Worm (Caenorhabditis elegans) whole organism, late embryonic: ENCODE results near the gene Y110A2AL.1.
"Not testable (repeated sequence)": the region's sequence is repeated elsewhere in the genome, so short reads cannot be mapped to it uniquely, and the experiment has no call there.

Source experiments
- C08G9.2 ChIP-seq: sonication (generic microtip); optimal IDR thresholded peaks from 2 replicates; lab custom pipeline; 2016; ENCODE audit warnings: mild to moderate bottlenecking, missing genetic modification characterization, moderate library complexity, missing compliant biosample characterization
- Y22D7AL.16 ChIP-seq: sonication (generic microtip); optimal IDR thresholded peaks from 2 replicates; lab custom pipeline; 2016; ENCODE audit warnings: missing genetic modification characterization, missing compliant biosample characterization
- ama-1 ChIP-seq: fragments of 150-350 bp; optimal IDR thresholded peaks from 2 replicates; lab custom pipeline; 2014
- ceh-19 ChIP-seq: fragments of 200-800 bp; sonication (Bioruptor generic); optimal IDR thresholded peaks from 2 replicates; lab custom pipeline; 2018; ENCODE audit warnings: mild to moderate bottlenecking, missing genetic modification characterization, missing compliant biosample characterization
- ceh-22 ChIP-seq: sonication (generic microtip); optimal IDR thresholded peaks from 2 replicates; lab custom pipeline; 2017; ENCODE audit warnings: missing biosample characterization, missing genetic modification characterization
- ceh-30 ChIP-seq: fragments of 150-350 bp; optimal IDR thresholded peaks from 2 replicates; lab custom pipeline; 2014; ENCODE audit warnings: missing biosample characterization, missing genetic modification characterization
- ceh-31 ChIP-seq: sonication (generic microtip); optimal IDR thresholded peaks from 2 replicates; lab custom pipeline; 2016; ENCODE audit warnings: missing genetic modification characterization, missing compliant biosample characterization
- ceh-34 ChIP-seq: sonication (generic microtip); optimal IDR thresholded peaks from 2 replicates; lab custom pipeline; 2016; ENCODE audit warnings: mild to moderate bottlenecking, missing genetic modification characterization, missing compliant biosample characterization
- ceh-6 ChIP-seq: fragments of 200-800 bp; sonication (Bioruptor generic); optimal IDR thresholded peaks from 2 replicates; lab custom pipeline; 2018; ENCODE audit warnings: mild to moderate bottlenecking, missing genetic modification characterization, missing compliant biosample characterization
- ceh-9 ChIP-seq: sonication (generic microtip); optimal IDR thresholded peaks from 2 replicates; lab custom pipeline; 2016; ENCODE audit warnings: mild to moderate bottlenecking, missing genetic modification characterization, inconsistent platforms, missing compliant biosample characterization
- che-1 ChIP-seq: sonication (generic microtip); optimal IDR thresholded peaks from 2 replicates; lab custom pipeline; 2016; ENCODE audit warnings: mild to moderate bottlenecking, missing genetic modification characterization, missing compliant biosample characterization
- dmd-4 ChIP-seq: sonication (generic microtip); optimal IDR thresholded peaks from 2 replicates; lab custom pipeline; 2016; ENCODE audit warnings: borderline replicate concordance, missing genetic modification characterization, missing compliant biosample characterization
- dve-1 ChIP-seq: sonication (generic microtip); optimal IDR thresholded peaks from 2 replicates; lab custom pipeline; 2017; ENCODE audit warnings: antibody characterized with exemption, mild to moderate bottlenecking, missing genetic modification characterization, missing compliant biosample characterization
- elt-2 ChIP-seq: sonication (generic microtip); optimal IDR thresholded peaks from 2 replicates; lab custom pipeline; 2016; ENCODE audit warnings: missing genetic modification reagents, missing genetic modification characterization, missing compliant biosample characterization
- elt-4 ChIP-seq: sonication (generic microtip); optimal IDR thresholded peaks from 2 replicates; lab custom pipeline; 2016; ENCODE audit warnings: missing genetic modification characterization, missing compliant biosample characterization
- ets-4 ChIP-seq: sonication (generic microtip); optimal IDR thresholded peaks from 2 replicates; lab custom pipeline; 2016; ENCODE audit warnings: missing genetic modification characterization, missing compliant biosample characterization
- hlh-13 ChIP-seq: fragments of 200-800 bp; sonication (Bioruptor generic); optimal IDR thresholded peaks from 2 replicates; lab custom pipeline; 2018; ENCODE audit warnings: mild to moderate bottlenecking, missing genetic modification characterization, missing compliant biosample characterization
- hlh-15 ChIP-seq: sonication (generic microtip); optimal IDR thresholded peaks from 2 replicates; lab custom pipeline; 2016; ENCODE audit warnings: missing genetic modification characterization, missing compliant biosample characterization
- hlh-30 ChIP-seq: sonication (generic microtip); optimal IDR thresholded peaks from 2 replicates; lab custom pipeline; 2017; ENCODE audit warnings: antibody characterized with exemption, missing genetic modification characterization, missing compliant biosample characterization; ENCODE audit not compliant: insufficient read depth
- hlh-8 ChIP-seq: sonication (generic microtip); optimal IDR thresholded peaks from 2 replicates; lab custom pipeline; 2016; ENCODE audit warnings: missing genotype, missing genetic modification characterization, missing compliant biosample characterization
- lin-11 ChIP-seq: fragments of 200-800 bp; sonication (Bioruptor generic); optimal IDR thresholded peaks from 2 replicates; lab custom pipeline; 2018; ENCODE audit warnings: mild to moderate bottlenecking, missing genetic modification characterization, missing compliant biosample characterization
- nfya-1 ChIP-seq: sonication (generic microtip); optimal IDR thresholded peaks from 2 replicates; lab custom pipeline; 2017; ENCODE audit warnings: missing genetic modification characterization, mild to moderate bottlenecking, missing compliant biosample characterization, antibody characterized with exemption, moderate library complexity
- npax-4 ChIP-seq: sonication (generic microtip); optimal IDR thresholded peaks from 2 replicates; lab custom pipeline; 2016; ENCODE audit warnings: missing genetic modification characterization, missing compliant biosample characterization
- odd-2 ChIP-seq: sonication (generic microtip); optimal IDR thresholded peaks from 2 replicates; lab custom pipeline; 2017; ENCODE audit warnings: antibody characterized with exemption, mild to moderate bottlenecking, missing genetic modification characterization, missing compliant biosample characterization
- pax-1 ChIP-seq: fragments of 150-350 bp; optimal IDR thresholded peaks from 2 replicates; lab custom pipeline; 2014; ENCODE audit warnings: missing biosample characterization, missing genetic modification characterization
- pha-2 ChIP-seq: sonication (generic microtip); optimal IDR thresholded peaks from 2 replicates; lab custom pipeline; 2017; ENCODE audit warnings: mild to moderate bottlenecking, missing genetic modification characterization, missing compliant biosample characterization
- rnt-1 ChIP-seq: sonication (generic microtip); optimal IDR thresholded peaks from 2 replicates; lab custom pipeline; 2016; ENCODE audit warnings: missing genetic modification characterization, missing compliant biosample characterization
- sdc-2 ChIP-seq: sonication (generic microtip); optimal IDR thresholded peaks from 2 replicates; lab custom pipeline; 2016; ENCODE audit warnings: missing genotype, missing genetic modification characterization, missing compliant biosample characterization
- ttx-3 ChIP-seq: sonication (generic microtip); optimal IDR thresholded peaks from 2 replicates; lab custom pipeline; 2016; ENCODE audit warnings: missing genetic modification reagents, missing genetic modification characterization, missing compliant biosample characterization
- unc-3 ChIP-seq, 2 experiments: fragments of 200-800 bp in 1 of 2; sonication (Bioruptor generic) in 1 of 2; sonication (generic microtip) in 1 of 2; conservative IDR thresholded peaks in 1 of 2; optimal IDR thresholded peaks in 1 of 2; 2 replicates each; pipeline versions ENCODE4 v1.3.6 to Lab custom; 2016 to 2022; ENCODE audit warnings: missing compliant biosample characterization in 2 of 2, missing genetic modification characterization in 2 of 2, missing genetic modification reagents in 1 of 2
- unc-42 ChIP-seq: sonication (generic microtip); optimal IDR thresholded peaks from 2 replicates; lab custom pipeline; 2016; ENCODE audit warnings: missing genotype, missing genetic modification characterization, missing compliant biosample characterization
- unc-55 ChIP-seq: sonication (generic microtip); optimal IDR thresholded peaks from 2 replicates; lab custom pipeline; 2017; ENCODE audit warnings: missing biosample characterization, missing genetic modification reagents, missing genetic modification characterization
- zip-5 ChIP-seq: sonication (generic microtip); optimal IDR thresholded peaks from 2 replicates; lab custom pipeline; 2016; ENCODE audit warnings: missing genetic modification characterization, missing compliant biosample characterization

Y110A2AL.1 gene

ce11 chrII:2832098-2832497 lies 42.8 kb upstream of the Y110A2AL.1 start:
- TF ChIP-seq C08G9.2 (tag; lab: Kevin White, UChicago) (no peak), ceh-9 (tag; lab: Kevin White, UChicago) (no peak), unc-55 (GFP tag; lab: Kevin White, UChicago) (peak; percentile 14), lin-11 (no peak)

- TF ChIP-seq pax-1 (tag; lab: Kevin White, UChicago) (no peak), C08G9.2 (tag; lab: Kevin White, UChicago) (no peak), nfya-1 (tag; lab: Kevin White, UChicago) (no peak), ets-4 (tag; lab: Kevin White, UChicago) (no peak), ceh-30 (tag; lab: Kevin White, UChicago) (peak; percentile 26), hlh-8 (tag; lab: Kevin White, UChicago) (no peak), hlh-30 (tag; lab: Kevin White, UChicago) (peak; percentile 57)
Observed at ce11 chrII:2832539-2832938, 42.4 kb upstream of the Y110A2AL.1 start.

- TF ChIP-seq ceh-30 (tag; lab: Kevin White, UChicago), result no peak
- TF ChIP-seq elt-2, result peak; percentile 90
Observed at ce11 chrII:2834105-2834504, 40.8 kb upstream of the Y110A2AL.1 start.

DNA sequence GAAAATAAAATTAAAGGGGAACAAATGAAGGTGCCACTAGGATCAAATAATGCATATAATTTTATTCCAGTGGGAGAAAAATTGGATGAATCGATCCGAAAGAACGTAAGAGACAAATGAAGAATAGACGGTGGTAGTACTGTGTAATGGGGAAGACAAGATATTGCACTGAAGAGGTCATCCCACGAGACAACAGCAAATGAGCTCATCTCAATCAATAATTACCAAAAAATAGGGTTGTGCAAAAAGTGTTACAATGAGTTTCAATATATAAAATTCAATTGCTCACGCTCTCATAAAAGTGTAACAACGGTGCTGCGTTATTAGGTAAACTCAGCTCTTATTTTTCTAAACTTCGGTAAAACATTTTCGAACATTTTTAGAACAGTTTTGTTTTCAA lies 38.0 kb upstream of the Y110A2AL.1 start, which contains the start of gene K12H6.7:
Gene K12H6.7 (minus strand): TSS at position 101 of the 400 bp plus-strand sequence.
- TF ChIP-seq ceh-30 (tag; lab: Kevin White, UChicago) (no peak), ceh-19 (GFP tag; lab: Kevin White, UChicago) (no peak), dve-1 (tag; lab: Kevin White, UChicago) (no peak), unc-55 (GFP tag; lab: Kevin White, UChicago) (no peak), ama-1 (no peak), hlh-13 (no peak), ceh-31 (tag; lab: Kevin White, UChicago) (no peak), ttx-3 (no peak), unc-3 (GFP tag; conservative IDR thresholded peaks at IDR 0.05; lab: Robert Waterston, UW) (no peak), unc-3 (tag; optimal IDR thresholded peaks at IDR 0.05; lab: Kevin White, UChicago) (no peak), ceh-6 (GFP tag; lab: Kevin White, UChicago) (no peak)

ce11 chrII:2839004-2839403 lies 35.9 kb upstream of the Y110A2AL.1 start, which contains the start of gene Y110A2AL.4:
Gene Y110A2AL.4 (plus strand): TSS chrII:2839304.
- TF ChIP-seq elt-2; dmd-4; odd-2 (tag; lab: Kevin White, UChicago): not testable (repeated sequence)

DNA sequence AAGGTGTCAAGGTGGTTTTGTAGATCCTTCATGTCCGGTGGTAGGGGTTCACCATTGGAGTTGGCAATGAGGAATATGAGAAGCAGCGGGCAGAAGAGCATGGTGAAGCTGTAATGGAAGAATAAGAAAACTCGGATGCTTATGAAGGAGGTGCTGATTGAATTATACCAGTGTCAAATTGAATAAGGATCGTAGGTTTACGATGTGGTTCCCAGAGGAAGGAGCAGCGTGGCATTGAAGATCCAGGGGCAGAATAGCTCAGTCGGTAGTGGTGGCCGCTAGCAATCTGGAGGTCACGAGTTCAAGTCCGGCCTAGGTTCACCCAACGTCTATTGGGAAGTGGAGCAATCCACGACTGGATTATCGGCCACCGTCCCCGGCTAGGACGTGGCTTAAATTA lies 33.4 kb upstream of the Y110A2AL.1 start, which contains the start of gene Y110A2AL.6:
Gene Y110A2AL.6 (minus strand): TSS at position 101 of the 400 bp plus-strand sequence.
- no peak for TF ChIP-seq elt-2
- TF ChIP-seq sdc-2 (tag; lab: Kevin White, UChicago), result no peak
- no peak for TF ChIP-seq hlh-30 (tag; lab: Kevin White, UChicago)
- TF ChIP-seq che-1 (tag; lab: Kevin White, UChicago), result no peak
- no peak for TF ChIP-seq odd-2 (tag; lab: Kevin White, UChicago)
- TF ChIP-seq nfya-1 (tag; lab: Kevin White, UChicago), result no peak
- TF ChIP-seq hlh-15 (tag; lab: Kevin White, UChicago), result no peak
- TF ChIP-seq zip-5 (tag; lab: Kevin White, UChicago), result no peak
- TF ChIP-seq unc-42 (tag; lab: Kevin White, UChicago), result no peak
- TF ChIP-seq npax-4 (tag; lab: Kevin White, UChicago), result no peak
- no peak for TF ChIP-seq ceh-30 (tag; lab: Kevin White, UChicago)
- TF ChIP-seq ets-4 (tag; lab: Kevin White, UChicago), result no peak
- TF ChIP-seq ceh-19 (GFP tag; lab: Kevin White, UChicago), result no peak
- no peak for TF ChIP-seq ceh-34 (tag; lab: Kevin White, UChicago)
- no peak for TF ChIP-seq ceh-22 (tag; lab: Kevin White, UChicago)
- TF ChIP-seq rnt-1, result no peak
- no peak for TF ChIP-seq Y22D7AL.16 (tag; lab: Kevin White, UChicago)
- TF ChIP-seq ama-1, result no peak
- TF ChIP-seq elt-4 (tag; lab: Kevin White, UChicago), result no peak
- no peak for TF ChIP-seq pha-2 (tag; lab: Kevin White, UChicago)
